Fruit fly (Drosophila melanogaster) whole organism: Measurements from ENCODE around the gene CG14857.

Experiments used
- pan ChIP-seq: fragments of >200 bp; optimal IDR thresholded peaks from 2 replicates; lab custom pipeline; 2017
- psq ChIP-seq: fragments of >200 bp; optimal IDR thresholded peaks from 2 replicates; lab custom pipeline; 2017

- TF ChIP-seq pan (lab: Kevin White, UChicago) (no peak), psq (lab: Kevin White, UChicago) (no peak)
Observed at dm6 chr3R:14766439-14767025, 35.0 kb upstream of the CG14857 start.
